Fruit fly (Drosophila melanogaster) whole organism, embryonic: Measurements from ENCODE around the gene CG14511.

Experiments
- CG10147 ChIP-seq: fragments of 200-800 bp; sonication (Bioruptor generic); optimal IDR thresholded peaks from 2 replicates; lab custom pipeline; 2019; ENCODE audit warnings: missing biosample characterization, mild to moderate bottlenecking, missing genetic modification characterization, moderate library complexity
- CG10543 ChIP-seq: fragments of 200-800 bp; sonication (Bioruptor generic); optimal IDR thresholded peaks from 3 replicates; lab custom pipeline; 2017; ENCODE audit warnings: missing biosample characterization, mild to moderate bottlenecking, missing genetic modification characterization, moderate library complexity
- CG10979 ChIP-seq: fragments of 200-800 bp; sonication (Bioruptor generic); optimal IDR thresholded peaks from 2 replicates; lab custom pipeline; 2018; ENCODE audit warnings: missing biosample characterization, mild to moderate bottlenecking, missing genetic modification characterization, moderate library complexity
- CG11093 ChIP-seq: fragments of 200-800 bp; sonication (Bioruptor generic); IDR thresholded peaks from 3 replicates; pipeline ENCODE4 v1.3.6; 2022; ENCODE audit warnings: missing biosample characterization, missing genetic modification characterization
- CG12155 ChIP-seq: fragments of 200-800 bp; sonication (Bioruptor generic); optimal IDR thresholded peaks from 3 replicates; lab custom pipeline; 2016; ENCODE audit warnings: missing biosample characterization, missing genetic modification characterization
- CG13424 ChIP-seq: fragments of 200-800 bp; sonication (Bioruptor generic); optimal IDR thresholded peaks from 2 replicates; lab custom pipeline; 2019; ENCODE audit warnings: missing biosample characterization, mild to moderate bottlenecking, missing genetic modification characterization, moderate library complexity
- CG13624 ChIP-seq: fragments of 200-800 bp; sonication (Bioruptor generic); optimal IDR thresholded peaks from 2 replicates; lab custom pipeline; 2016; ENCODE audit warnings: missing biosample characterization, missing genetic modification characterization
- CG15073 ChIP-seq: fragments of 200-800 bp; sonication (Bioruptor generic); optimal IDR thresholded peaks from 2 replicates; lab custom pipeline; 2016; ENCODE audit warnings: missing biosample characterization, missing genetic modification characterization
- CG15479 ChIP-seq: fragments of 200-800 bp; sonication (Bioruptor generic); optimal IDR thresholded peaks from 3 replicates; lab custom pipeline; 2019; ENCODE audit warnings: missing biosample characterization, mild to moderate bottlenecking, missing genetic modification characterization, moderate library complexity
- CG15696 ChIP-seq: fragments of 200-800 bp; sonication (Bioruptor generic); optimal IDR thresholded peaks from 2 replicates; lab custom pipeline; 2019; ENCODE audit warnings: missing biosample characterization, mild to moderate bottlenecking, missing genetic modification characterization, moderate library complexity
- CG17359 ChIP-seq: fragments of 200-800 bp; sonication (Bioruptor generic); optimal IDR thresholded peaks from 3 replicates; lab custom pipeline; 2018; ENCODE audit warnings: missing biosample characterization, mild to moderate bottlenecking, missing genetic modification characterization, moderate library complexity
- CG18262 ChIP-seq: fragments of 200-800 bp; optimal IDR thresholded peaks from 3 replicates; lab custom pipeline; 2019; ENCODE audit warnings: missing biosample characterization, mild to moderate bottlenecking, missing genetic modification characterization, moderate library complexity
- CG32767 ChIP-seq: fragments of 200-800 bp; sonication (Bioruptor generic); IDR thresholded peaks from 2 replicates; pipeline ENCODE4 v1.3.6; 2022; ENCODE audit warnings: missing biosample characterization, missing genetic modification characterization
- CG3995 ChIP-seq: fragments of 200-800 bp; sonication (Bioruptor generic); optimal IDR thresholded peaks from 3 replicates; lab custom pipeline; 2016; ENCODE audit warnings: missing biosample characterization, missing genetic modification characterization
- CG4282 ChIP-seq: fragments of 200-800 bp; sonication (Bioruptor generic); optimal IDR thresholded peaks from 2 replicates; lab custom pipeline; 2016; ENCODE audit warnings: missing biosample characterization, missing genetic modification characterization
- CG4360 ChIP-seq: fragments of 200-800 bp; sonication (Bioruptor generic); IDR thresholded peaks from 2 replicates; pipeline ENCODE4 v1.3.6; 2022; ENCODE audit warnings: missing biosample characterization, missing genetic modification characterization
- CG43689 ChIP-seq: fragments of 200-800 bp; sonication (Bioruptor generic); IDR thresholded peaks from 2 replicates; pipeline ENCODE4 v1.3.6; 2022; ENCODE audit warnings: missing biosample characterization, missing genetic modification characterization
- CG6272 ChIP-seq: fragments of 200-800 bp; sonication (Bioruptor generic); IDR thresholded peaks from 2 replicates; pipeline ENCODE4 v1.3.6; 2022; ENCODE audit warnings: missing biosample characterization, missing genetic modification characterization
- CG6791 ChIP-seq: fragments of 200-800 bp; sonication (Bioruptor generic); IDR thresholded peaks from 3 replicates; pipeline ENCODE4 v1.3.6; 2022; ENCODE audit warnings: missing biosample characterization, missing genetic modification characterization; ENCODE audit not compliant: partially characterized antibody
- CG6854 ChIP-seq: fragments of 200-800 bp; sonication (Bioruptor generic); optimal IDR thresholded peaks from 3 replicates; lab custom pipeline; 2017; ENCODE audit warnings: missing biosample characterization, mild to moderate bottlenecking, missing genetic modification characterization
- CG8924 ChIP-seq: fragments of 200-800 bp; optimal IDR thresholded peaks from 3 replicates; lab custom pipeline; 2019; ENCODE audit warnings: missing biosample characterization, mild to moderate bottlenecking, missing genetic modification characterization, moderate library complexity
- CG9797 ChIP-seq: fragments of 200-800 bp; sonication (Bioruptor generic); optimal IDR thresholded peaks from 3 replicates; lab custom pipeline; 2018; ENCODE audit warnings: missing biosample characterization, mild to moderate bottlenecking, missing genetic modification characterization
- Camta ChIP-seq: fragments of 200-800 bp; sonication (Bioruptor generic); optimal IDR thresholded peaks from 2 replicates; lab custom pipeline; 2016; ENCODE audit warnings: missing biosample characterization, missing genetic modification characterization
- D19A ChIP-seq: fragments of 200-800 bp; optimal IDR thresholded peaks from 3 replicates; lab custom pipeline; 2019; ENCODE audit warnings: missing biosample characterization, mild to moderate bottlenecking, missing genetic modification characterization, moderate library complexity
- Dad ChIP-seq: fragments of 200-800 bp; sonication (Bioruptor generic); optimal IDR thresholded peaks from 3 replicates; lab custom pipeline; 2016; ENCODE audit warnings: missing biosample characterization, missing genetic modification characterization
- Dll ChIP-seq: fragments of 200-800 bp; sonication (Bioruptor generic); IDR thresholded peaks from 4 replicates; pipeline ENCODE4 v1.3.6; 2022; ENCODE audit warnings: missing biosample characterization, missing genetic modification characterization; ENCODE audit not compliant: partially characterized antibody
- Dp ChIP-seq: fragments of 200-800 bp; sonication (Bioruptor generic); optimal IDR thresholded peaks from 2 replicates; lab custom pipeline; 2018; ENCODE audit warnings: missing biosample characterization, mild to moderate bottlenecking, missing genetic modification characterization, moderate library complexity
- Nf-YB ChIP-seq: fragments of 200-800 bp; sonication (Bioruptor generic); optimal IDR thresholded peaks from 3 replicates; lab custom pipeline; 2019; ENCODE audit warnings: missing biosample characterization, mild to moderate bottlenecking, missing genetic modification characterization, moderate library complexity
- Sin3A ChIP-seq: fragments of >200 bp; optimal IDR thresholded peaks from 2 replicates; lab custom pipeline; 2018
- bab2 ChIP-seq: fragments of 200-800 bp; sonication (Bioruptor generic); optimal IDR thresholded peaks from 2 replicates; lab custom pipeline; 2016; ENCODE audit warnings: missing biosample characterization, missing genetic modification characterization
- bcd ChIP-seq: fragments of 200-800 bp; sonication (Bioruptor generic); optimal IDR thresholded peaks from 2 replicates; lab custom pipeline; 2017; ENCODE audit warnings: missing biosample characterization, mild to moderate bottlenecking, missing genetic modification characterization
- bsh ChIP-seq, 2 experiments: fragments of 200-800 bp; sonication (Bioruptor generic); optimal IDR thresholded peaks; 2 replicates each; lab custom pipeline; 2017 to 2018; ENCODE audit warnings: mild to moderate bottlenecking in 2 of 2, missing biosample characterization in 2 of 2, missing genetic modification characterization in 2 of 2, moderate library complexity in 1 of 2
- cg ChIP-seq: fragments of 200-800 bp; sonication (Bioruptor generic); optimal IDR thresholded peaks from 3 replicates; lab custom pipeline; 2019; ENCODE audit warnings: missing biosample characterization, mild to moderate bottlenecking, missing genetic modification characterization, moderate library complexity
- chm ChIP-seq: fragments of 200-800 bp; sonication (Bioruptor generic); IDR thresholded peaks from 2 replicates; pipeline ENCODE4 v1.3.6; 2022; ENCODE audit warnings: missing biosample characterization, missing genetic modification characterization
- dmrt11E ChIP-seq: fragments of 200-800 bp; sonication (Bioruptor generic); optimal IDR thresholded peaks from 3 replicates; lab custom pipeline; 2018; ENCODE audit warnings: missing biosample characterization, mild to moderate bottlenecking, missing genetic modification characterization, moderate library complexity
- dmrt99B ChIP-seq: fragments of 200-800 bp; sonication (Bioruptor generic); optimal IDR thresholded peaks from 2 replicates; lab custom pipeline; 2018; ENCODE audit warnings: missing biosample characterization, mild to moderate bottlenecking, missing genetic modification characterization, moderate library complexity
- ham ChIP-seq: fragments of 200-800 bp; sonication (Bioruptor generic); IDR thresholded peaks from 2 replicates; pipeline ENCODE4 v1.3.6; 2022; ENCODE audit warnings: missing biosample characterization, missing genetic modification characterization
- jigr1 ChIP-seq: fragments of 200-800 bp; sonication (Bioruptor generic); IDR thresholded peaks from 3 replicates; pipeline ENCODE4 v1.3.6; 2022; ENCODE audit warnings: missing biosample characterization, missing genetic modification characterization
- klu ChIP-seq: fragments of 200-800 bp; sonication (Bioruptor generic); IDR thresholded peaks from 2 replicates; pipeline ENCODE4 v1.3.6; 2022; ENCODE audit warnings: missing biosample characterization, missing genetic modification characterization
- kni ChIP-seq: fragments of 200-800 bp; sonication (Bioruptor generic); optimal IDR thresholded peaks from 3 replicates; lab custom pipeline; 2017; ENCODE audit warnings: mild to moderate bottlenecking, missing biosample characterization, missing genetic modification reagents, missing genetic modification characterization
- luna ChIP-seq: fragments of 200-800 bp; sonication (Bioruptor generic); optimal IDR thresholded peaks from 2 replicates; lab custom pipeline; 2016; ENCODE audit warnings: missing biosample characterization, missing genetic modification characterization
- nau ChIP-seq: fragments of 200-800 bp; sonication (Bioruptor generic); optimal IDR thresholded peaks from 3 replicates; lab custom pipeline; 2017; ENCODE audit warnings: missing biosample characterization, mild to moderate bottlenecking, missing genetic modification characterization, missing genetic modification reagents
- sens-2 ChIP-seq: fragments of 200-800 bp; sonication (Bioruptor generic); IDR thresholded peaks from 2 replicates; pipeline ENCODE4 v1.3.6; 2022; ENCODE audit warnings: missing biosample characterization, missing genetic modification characterization
- sima ChIP-seq: fragments of 200-800 bp; sonication (Bioruptor generic); optimal IDR thresholded peaks from 2 replicates; lab custom pipeline; 2016; ENCODE audit warnings: missing biosample characterization, missing genetic modification characterization
- slou ChIP-seq: fragments of 200-800 bp; sonication (Bioruptor generic); optimal IDR thresholded peaks from 3 replicates; lab custom pipeline; 2016; ENCODE audit warnings: missing biosample characterization, missing genetic modification characterization
- slp2 ChIP-seq: fragments of 200-800 bp; sonication (Bioruptor generic); optimal IDR thresholded peaks from 2 replicates; lab custom pipeline; 2016; ENCODE audit warnings: missing biosample characterization, missing genetic modification characterization
- tll ChIP-seq, 2 experiments: fragments of 200-800 bp in 1 of 2; fragments of >200 bp in 1 of 2; sonication (Bioruptor generic) in 1 of 2; optimal IDR thresholded peaks; 2 replicates each; lab custom pipeline; 2017 to 2019; ENCODE audit warnings: missing biosample characterization in 2 of 2, missing genetic modification characterization in 2 of 2, mild to moderate bottlenecking in 1 of 2, moderate library complexity in 1 of 2
- wdn ChIP-seq: fragments of 200-800 bp; sonication (Bioruptor generic); IDR thresholded peaks from 2 replicates; pipeline ENCODE4 v1.3.6; 2022; ENCODE audit warnings: missing biosample characterization, missing genetic modification characterization
- wek ChIP-seq: fragments of 200-800 bp; sonication (Bioruptor generic); optimal IDR thresholded peaks from 3 replicates; lab custom pipeline; 2018; ENCODE audit warnings: missing biosample characterization, mild to moderate bottlenecking, missing genetic modification characterization, moderate library complexity
- zfh2 ChIP-seq: fragments of 200-800 bp; sonication (Bioruptor generic); optimal IDR thresholded peaks from 2 replicates; lab custom pipeline; 2016; ENCODE audit warnings: missing biosample characterization, missing genetic modification characterization

Gene CG14511

dm6 chr3R:29148072-29148471, 1.4 kb upstream of the CG14511 start, which contains the start of the genes CG11882 and Pglym78 (continued):
- TF ChIP-seq slp2 (GFP tag; lab: Kevin White, UChicago) (no peak), CG10979 (no peak), CG4282 (peak; percentile 47), CG12155 (GFP tag; lab: Kevin White, UChicago) (peak; percentile 57), CG11093 (GFP tag; lab: Robert Waterston, UW) (no peak), CG8924 (tag; lab: Kevin White, UChicago) (peak; percentile 2), CG6854 (GFP tag; lab: Kevin White, UChicago) (peak; percentile 21), jigr1 (GFP tag; lab: Robert Waterston, UW) (no peak), CG15696 (tag; lab: Kevin White, UChicago) (no peak), dmrt99B (tag; lab: Kevin White, UChicago) (no peak), sens-2 (GFP tag; lab: Robert Waterston, UW) (peak; percentile 15; the same call in 1 of the 2 replicates), CG3995 (GFP tag; lab: Kevin White, UChicago) (no peak), Nf-YB (GFP tag; lab: Kevin White, UChicago) (peak; percentile 40), CG10147 (no peak), bsh (GFP tag; optimal IDR thresholded peaks at IDR 0.05; lab: Kevin White, UChicago) (no peak), Dp (GFP tag; lab: Kevin White, UChicago) (peak; percentile 76), D19A (no peak), CG9797 (GFP tag; lab: Kevin White, UChicago) (peak; percentile 72), CG32767 (GFP tag; lab: Robert Waterston, UW) (0 out of 2 replicates have a peak, but pooled peaks have one; percentile 30), bcd (peak; percentile 37), CG15073 (GFP tag; lab: Kevin White, UChicago) (no peak), CG6272 (peak; percentile 41; the same call in 1 of the 2 replicates), Dll (GFP tag; lab: Robert Waterston, UW) (0 out of 4 replicates have a peak, but pooled peaks have one; percentile 56), CG6791 (GFP tag; lab: Robert Waterston, UW) (peak; percentile 62; the same call in 2 of the 3 replicates), Sin3A (lab: Kevin White, UChicago) (peak; percentile 66), CG43689 (GFP tag; lab: Robert Waterston, UW) (no peak), CG13624 (GFP tag; lab: Kevin White, UChicago) (peak; percentile 73), wdn (peak; percentile 41; the same call in 1 of the 2 replicates), wek (GFP tag; lab: Kevin White, UChicago) (no peak), dmrt11E (tag; lab: Kevin White, UChicago) (no peak), CG15479 (GFP tag; lab: Kevin White, UChicago) (no peak), CG10543 (GFP tag; lab: Kevin White, UChicago) (peak; percentile 42), Camta (peak; percentile 43), CG4360 (GFP tag; lab: Robert Waterston, UW) (no peak; the same call in 1 of the 2 replicates), tll (GFP tag; optimal IDR thresholded peaks at IDR 0.05; lab: Kevin White, UChicago) (peak in 1 of 2 experiments; percentile 39), cg (GFP tag; lab: Kevin White, UChicago) (no peak), nau (GFP tag; lab: Kevin White, UChicago) (no peak), Dad (GFP tag; lab: Kevin White, UChicago) (peak; percentile 48), CG17359 (tag; lab: Kevin White, UChicago) (peak; percentile 6), ham (no peak), CG13424 (tag; lab: Kevin White, UChicago) (peak; percentile 29), chm (GFP tag; lab: Robert Waterston, UW) (peak; percentile 80), sima (GFP tag; lab: Kevin White, UChicago) (no peak), luna (GFP tag; lab: Kevin White, UChicago) (no peak), klu (GFP tag; lab: Robert Waterston, UW) (no peak), kni (GFP tag; lab: Kevin White, UChicago) (peak; percentile 12), zfh2 (GFP tag; lab: Kevin White, UChicago) (peak; percentile 63), slou (GFP tag; lab: Kevin White, UChicago) (no peak), CG18262 (tag; lab: Kevin White, UChicago) (no peak), bab2 (GFP tag; lab: Kevin White, UChicago) (peak; percentile 51)
